Worm (Caenorhabditis elegans) whole organism, young adult: ENCODE results near the gene Y51H7C.10.

Experiments used
- B0035.1 ChIP-seq: sonication (generic microtip); optimal IDR thresholded peaks from 2 replicates; lab custom pipeline; 2016; ENCODE audit warnings: missing genetic modification characterization, mild to moderate bottlenecking, missing compliant biosample characterization, missing genotype, missing genetic modification reagents
- F10E7.11 ChIP-seq: sonication (generic microtip); optimal IDR thresholded peaks from 2 replicates; lab custom pipeline; 2017; ENCODE audit warnings: mild to moderate bottlenecking, missing genetic modification characterization, moderate library complexity, missing compliant biosample characterization
- F22D6.2 ChIP-seq: sonication (generic microtip); optimal IDR thresholded peaks from 2 replicates; lab custom pipeline; 2016; ENCODE audit warnings: mild to moderate bottlenecking, missing genetic modification characterization, missing compliant biosample characterization
- F33H1.4 ChIP-seq: fragments of 200-800 bp; sonication (Bioruptor generic); IDR thresholded peaks from 2 replicates; pipeline ENCODE4 v1.3.6; 2022; ENCODE audit warnings: missing genetic modification reagents, missing genetic modification characterization, missing compliant biosample characterization
- F49E8.2 ChIP-seq: sonication (generic microtip); optimal IDR thresholded peaks from 3 replicates; lab custom pipeline; 2017; ENCODE audit warnings: missing genetic modification characterization, mild to moderate bottlenecking, missing compliant biosample characterization, antibody characterized with exemption, moderate library complexity; ENCODE audit not compliant: insufficient read depth
- K12H6.12 ChIP-seq: fragments of 200-800 bp; sonication (Bioruptor generic); optimal IDR thresholded peaks from 2 replicates; lab custom pipeline; 2018; ENCODE audit warnings: mild to moderate bottlenecking, missing genetic modification characterization, missing compliant biosample characterization
- Y53F4B.3 ChIP-seq: fragments of 200-800 bp; sonication (Bioruptor generic); IDR thresholded peaks from 2 replicates; pipeline ENCODE4 v1.3.6; 2022; ENCODE audit warnings: missing genetic modification reagents, missing genetic modification characterization, missing compliant biosample characterization
- Y67H2A.10 ChIP-seq: fragments of 200-800 bp; sonication (Bioruptor generic); conservative IDR thresholded peaks from 2 replicates; pipeline ENCODE4 v1.3.6; 2022; ENCODE audit warnings: missing genetic modification reagents, missing genetic modification characterization, missing compliant biosample characterization
- Y95B8A.8 ChIP-seq: fragments of 200-800 bp; sonication (Bioruptor generic); IDR thresholded peaks from 2 replicates; pipeline ENCODE4 v1.3.6; 2022; ENCODE audit warnings: missing genetic modification reagents, missing genetic modification characterization, missing compliant biosample characterization
- aptf-2 ChIP-seq: fragments of 200-800 bp; sonication (Bioruptor generic); conservative IDR thresholded peaks from 2 replicates; pipeline ENCODE4 v1.3.6; 2022; ENCODE audit warnings: missing genetic modification reagents, missing genetic modification characterization, missing compliant biosample characterization
- aptf-3 ChIP-seq: fragments of 200-800 bp; sonication (Bioruptor generic); IDR thresholded peaks from 2 replicates; pipeline ENCODE4 v1.3.6; 2022; ENCODE audit warnings: missing genetic modification characterization, missing compliant biosample characterization
- attf-6 ChIP-seq: fragments of 200-800 bp; sonication (Bioruptor generic); IDR thresholded peaks from 2 replicates; pipeline ENCODE4 v1.3.6; 2022; ENCODE audit warnings: missing genetic modification reagents, missing genetic modification characterization, missing compliant biosample characterization
- die-1 ChIP-seq: sonication (generic microtip); optimal IDR thresholded peaks from 2 replicates; lab custom pipeline; 2016; ENCODE audit warnings: missing genotype, mild to moderate bottlenecking, missing genetic modification characterization, missing compliant biosample characterization
- gei-17 ChIP-seq: fragments of 200-800 bp; sonication (Bioruptor generic); optimal IDR thresholded peaks from 2 replicates; lab custom pipeline; 2018; ENCODE audit warnings: mild to moderate bottlenecking, missing genetic modification characterization, missing compliant biosample characterization
- hlh-12 ChIP-seq: sonication (generic microtip); optimal IDR thresholded peaks from 2 replicates; lab custom pipeline; 2016; ENCODE audit warnings: missing genetic modification characterization, missing compliant biosample characterization
- hmg-20 ChIP-seq: fragments of 200-800 bp; sonication (Bioruptor generic); IDR thresholded peaks from 2 replicates; pipeline ENCODE4 v1.3.6; 2022; ENCODE audit warnings: missing genetic modification reagents, missing genetic modification characterization, missing compliant biosample characterization
- lin-26 ChIP-seq: fragments of 200-800 bp; sonication (Bioruptor generic); IDR thresholded peaks from 2 replicates; pipeline ENCODE4 v1.3.6; 2022; ENCODE audit warnings: missing genetic modification reagents, missing genetic modification characterization, missing compliant biosample characterization
- lin-35 ChIP-seq, 3 experiments: fragments of 150-350 bp in 2 of 3; sonication (generic microtip) in 1 of 3; optimal IDR thresholded peaks; 2 replicates each; lab custom pipeline; 2014 to 2018; ENCODE audit warnings: missing biosample characterization in 3 of 3, missing genetic modification characterization in 3 of 3, missing genetic modification reagents in 3 of 3
- lsy-27 ChIP-seq: sonication (generic microtip); optimal IDR thresholded peaks from 2 replicates; lab custom pipeline; 2017; ENCODE audit warnings: missing genetic modification characterization, mild to moderate bottlenecking, missing compliant biosample characterization, antibody characterized with exemption, missing genotype, borderline replicate concordance; ENCODE audit not compliant: insufficient read depth
- mel-28 ChIP-seq: sonication (generic microtip); optimal IDR thresholded peaks from 2 replicates; lab custom pipeline; 2016; ENCODE audit warnings: borderline replicate concordance, mild to moderate bottlenecking, missing genetic modification characterization, missing compliant biosample characterization
- nfya-1 ChIP-seq: sonication (generic microtip); optimal IDR thresholded peaks from 2 replicates; lab custom pipeline; 2017; ENCODE audit warnings: antibody characterized with exemption, missing compliant biosample characterization, missing genetic modification characterization, borderline replicate concordance; ENCODE audit not compliant: insufficient read depth
- nfyb-1 ChIP-seq: fragments of 200-800 bp; sonication (Bioruptor generic); IDR thresholded peaks from 2 replicates; pipeline ENCODE4 v1.3.6; 2022; ENCODE audit warnings: missing genetic modification reagents, missing genetic modification characterization, missing compliant biosample characterization
- nhr-179 ChIP-seq: sonication (generic microtip); optimal IDR thresholded peaks from 2 replicates; lab custom pipeline; 2016; ENCODE audit warnings: mild to moderate bottlenecking, missing genetic modification characterization, missing compliant biosample characterization
- nhr-27 ChIP-seq: fragments of 200-800 bp; sonication (Bioruptor generic); optimal IDR thresholded peaks from 2 replicates; lab custom pipeline; 2018; ENCODE audit warnings: mild to moderate bottlenecking, missing genetic modification characterization, moderate library complexity, missing compliant biosample characterization
- nhr-80 ChIP-seq: sonication (generic microtip); optimal IDR thresholded peaks from 2 replicates; lab custom pipeline; 2016; ENCODE audit warnings: missing genetic modification characterization, missing compliant biosample characterization
- pbrm-1 ChIP-seq: fragments of 200-800 bp; sonication (Bioruptor generic); IDR thresholded peaks from 2 replicates; pipeline ENCODE4 v1.3.6; 2022; ENCODE audit warnings: missing genetic modification reagents, missing genetic modification characterization, missing compliant biosample characterization
- sea-2 ChIP-seq: fragments of 200-800 bp; sonication (Bioruptor generic); IDR thresholded peaks from 2 replicates; pipeline ENCODE4 v1.3.6; 2022; ENCODE audit warnings: missing genetic modification characterization, missing compliant biosample characterization
- snpc-1.1 ChIP-seq: sonication (generic microtip); optimal IDR thresholded peaks from 2 replicates; lab custom pipeline; 2017; ENCODE audit warnings: missing genetic modification characterization, mild to moderate bottlenecking, missing compliant biosample characterization, antibody characterized with exemption, moderate library complexity, missing genotype, missing genetic modification reagents; ENCODE audit not compliant: insufficient read depth
- sptf-2 ChIP-seq: fragments of 200-800 bp; sonication (Bioruptor generic); optimal IDR thresholded peaks from 2 replicates; lab custom pipeline; 2018; ENCODE audit warnings: mild to moderate bottlenecking, missing genetic modification characterization, missing compliant biosample characterization
- zfh-2 ChIP-seq: fragments of 200-800 bp; sonication (Bioruptor generic); conservative IDR thresholded peaks from 2 replicates; pipeline ENCODE4 v1.3.6; 2022; ENCODE audit warnings: missing genetic modification reagents, missing genetic modification characterization, missing compliant biosample characterization
- ztf-25 ChIP-seq: fragments of 200-800 bp; sonication (Bioruptor generic); IDR thresholded peaks from 2 replicates; pipeline ENCODE4 v1.3.6; 2022; ENCODE audit warnings: missing genetic modification reagents, missing genetic modification characterization, missing compliant biosample characterization
- ztf-26 ChIP-seq: sonication (generic microtip); optimal IDR thresholded peaks from 2 replicates; lab custom pipeline; 2017; ENCODE audit warnings: missing genetic modification characterization, missing compliant biosample characterization
- ztf-28 ChIP-seq: fragments of 200-800 bp; sonication (Bioruptor generic); IDR thresholded peaks from 2 replicates; pipeline ENCODE4 v1.3.6; 2022; ENCODE audit warnings: missing genetic modification reagents, missing genetic modification characterization, missing compliant biosample characterization

Y51H7C.10 gene

ce11 chrII:1374889-1375288, 48.7 kb downstream of the Y51H7C.10 start, which contains the start of gene rog-1:
rog-1 (minus strand) TSS chrII:1374989.
- no peak for TF ChIP-seq F22D6.2 (tag; lab: Kevin White, UChicago)
- TF ChIP-seq hlh-12 = no peak

ce11 chrII:1374486-1374885, 49.1 kb downstream of the Y51H7C.10 start:
- TF ChIP-seq lin-26 (GFP tag; lab: Robert Waterston, UW) = no peak
- no peak for TF ChIP-seq ztf-26 (tag; lab: Kevin White, UChicago)
- TF ChIP-seq F49E8.2 (tag; lab: Kevin White, UChicago) = no peak
- TF ChIP-seq F10E7.11 = no peak
- TF ChIP-seq aptf-2 (GFP tag; lab: Robert Waterston, UW) = no peak
- TF ChIP-seq Y67H2A.10 (GFP tag; lab: Robert Waterston, UW) = no peak
- no peak for TF ChIP-seq lsy-27 (tag; lab: Kevin White, UChicago)
- no peak for TF ChIP-seq sptf-2 (GFP tag; lab: Kevin White, UChicago)
- no peak for TF ChIP-seq nhr-179 (tag; lab: Kevin White, UChicago)
- TF ChIP-seq nhr-80 (tag; lab: Kevin White, UChicago) = no peak
- no peak for TF ChIP-seq sea-2 (GFP tag; lab: Robert Waterston, UW)
- TF ChIP-seq Y95B8A.8 (GFP tag; lab: Robert Waterston, UW) = no peak
- no peak for TF ChIP-seq snpc-1.1 (tag; lab: Kevin White, UChicago)
- TF ChIP-seq Y53F4B.3 (GFP tag; lab: Robert Waterston, UW) = no peak
- TF ChIP-seq hmg-20 = no peak
- no peak for TF ChIP-seq zfh-2 (GFP tag; lab: Robert Waterston, UW)

ce11 chrII:1372966-1373365, 50.6 kb downstream of the Y51H7C.10 start:
- TF ChIP-seq lin-35 (GFP tag; optimal IDR thresholded peaks at IDR 0.05; lab: Kevin White, UChicago) = no peak
- peak; percentile 83 for TF ChIP-seq nfyb-1
- TF ChIP-seq ztf-25 (GFP tag; lab: Robert Waterston, UW) = no peak
- TF ChIP-seq die-1 (tag; lab: Kevin White, UChicago) = no peak
- TF ChIP-seq attf-6 (GFP tag; lab: Robert Waterston, UW) = no peak
- TF ChIP-seq B0035.1 (tag; lab: Kevin White, UChicago) = no peak
- no peak for TF ChIP-seq aptf-3 (GFP tag; lab: Robert Waterston, UW)
- TF ChIP-seq gei-17 (GFP tag; lab: Kevin White, UChicago) = no peak
- TF ChIP-seq, all 124 proteins: peak for 1

ce11 chrII:1372138-1372537, 51.4 kb downstream of the Y51H7C.10 start:
- TF ChIP-seq F33H1.4 (GFP tag; lab: Robert Waterston, UW) = no peak
- TF ChIP-seq mel-28 (tag; lab: Kevin White, UChicago) = no peak
- no peak for TF ChIP-seq hlh-12
- TF ChIP-seq pbrm-1 (GFP tag; lab: Robert Waterston, UW) = no peak
- TF ChIP-seq Y95B8A.8 (GFP tag; lab: Robert Waterston, UW) = no peak
- TF ChIP-seq nhr-27 (tag; lab: Kevin White, UChicago) = no peak
- no peak for TF ChIP-seq K12H6.12
- no peak for TF ChIP-seq ztf-28 (GFP tag; lab: Robert Waterston, UW)
- no peak for TF ChIP-seq nfya-1 (tag; lab: Kevin White, UChicago)
